Worm (Caenorhabditis elegans): ENCODE measurements around the gene C54H2.4.

ce11 chrX:5763292-5763691 lies 7.3 kb downstream of the C54H2.4 start, which contains the start of gene tag-294:
- no peak for TF ChIP-seq aly-2 (tag; optimal IDR thresholded peaks at IDR 0.05)
- TF ChIP-seq unc-130 (GFP tag; optimal IDR thresholded peaks at IDR 0.05), result no peak
- no peak for TF ChIP-seq nhr-237 (tag; optimal IDR thresholded peaks at IDR 0.05)
- TF ChIP-seq nhr-76 (tag; optimal IDR thresholded peaks at IDR 0.05), result no peak
- TF ChIP-seq F26F4.8 (GFP tag; conservative IDR thresholded peaks at IDR 0.05), result no peak
- no peak for TF ChIP-seq snpc-4 (tag; optimal IDR thresholded peaks at IDR 0.05)
- TF ChIP-seq dpl-1 (GFP tag; optimal IDR thresholded peaks at IDR 0.05), result no peak

Measured in whole organism, L4 larva.